Fruit fly (Drosophila melanogaster) whole organism, embryonic: Measurements from ENCODE around the gene Moca-cyp.

Source experiments
- Blimp-1 ChIP-seq: fragments of 200-800 bp; sonication (Bioruptor generic); optimal IDR thresholded peaks from 3 replicates; lab custom pipeline; 2018; ENCODE audit warnings: missing biosample characterization, missing genetic modification characterization, mild to moderate bottlenecking, moderate library complexity, missing genetic modification reagents
- CG10565 ChIP-seq: fragments of 200-800 bp; sonication (Bioruptor generic); optimal IDR thresholded peaks from 3 replicates; lab custom pipeline; 2016; ENCODE audit warnings: missing biosample characterization, mild to moderate bottlenecking, missing genetic modification characterization
- CG11723 ChIP-seq: fragments of 200-800 bp; sonication (Bioruptor generic); optimal IDR thresholded peaks from 2 replicates; lab custom pipeline; 2017; ENCODE audit warnings: missing biosample characterization, mild to moderate bottlenecking, missing genetic modification characterization
- CG12299 ChIP-seq: fragments of 200-800 bp; sonication (Bioruptor generic); optimal IDR thresholded peaks from 2 replicates; lab custom pipeline; 2018; ENCODE audit warnings: missing biosample characterization, mild to moderate bottlenecking, missing genetic modification characterization
- CG13775 ChIP-seq: fragments of 200-800 bp; sonication (Bioruptor generic); optimal IDR thresholded peaks from 3 replicates; lab custom pipeline; 2017; ENCODE audit warnings: missing biosample characterization, mild to moderate bottlenecking, missing genetic modification characterization
- CG17186 ChIP-seq: fragments of 200-800 bp; sonication (Bioruptor generic); optimal IDR thresholded peaks from 3 replicates; lab custom pipeline; 2017; ENCODE audit warnings: missing biosample characterization, missing genetic modification reagents, missing genetic modification characterization
- CG2199 ChIP-seq: fragments of 200-800 bp; sonication (Bioruptor generic); IDR thresholded peaks from 3 replicates; pipeline ENCODE4 v1.3.6; 2022; ENCODE audit warnings: missing biosample characterization, missing genetic modification characterization
- CG3163 ChIP-seq: fragments of 200-800 bp; sonication (Bioruptor generic); optimal IDR thresholded peaks from 3 replicates; lab custom pipeline; 2016; ENCODE audit warnings: missing biosample characterization, missing genetic modification characterization
- CG3838 ChIP-seq: fragments of 200-800 bp; sonication (Bioruptor generic); optimal IDR thresholded peaks from 3 replicates; lab custom pipeline; 2016; ENCODE audit warnings: missing biosample characterization, missing genetic modification characterization
- CG6175 ChIP-seq: fragments of 200-800 bp; sonication (Bioruptor generic); IDR thresholded peaks from 3 replicates; pipeline ENCODE4 v1.3.6; 2022; ENCODE audit warnings: missing biosample characterization, missing genetic modification characterization
- CG6854 ChIP-seq: fragments of 200-800 bp; sonication (Bioruptor generic); optimal IDR thresholded peaks from 3 replicates; lab custom pipeline; 2017; ENCODE audit warnings: missing biosample characterization, mild to moderate bottlenecking, missing genetic modification characterization
- CG7928 ChIP-seq: fragments of 200-800 bp; sonication (Bioruptor generic); optimal IDR thresholded peaks from 2 replicates; lab custom pipeline; 2017; ENCODE audit warnings: missing biosample characterization, mild to moderate bottlenecking, missing genetic modification characterization
- CG8924 ChIP-seq: fragments of 200-800 bp; optimal IDR thresholded peaks from 3 replicates; lab custom pipeline; 2019; ENCODE audit warnings: missing biosample characterization, mild to moderate bottlenecking, missing genetic modification characterization, moderate library complexity
- CG9609 ChIP-seq: fragments of 200-800 bp; sonication (Bioruptor generic); optimal IDR thresholded peaks from 3 replicates; lab custom pipeline; 2016; ENCODE audit warnings: missing biosample characterization, missing genetic modification characterization
- CG9727 ChIP-seq: fragments of 200-800 bp; sonication (Bioruptor generic); optimal IDR thresholded peaks from 3 replicates; lab custom pipeline; 2017; ENCODE audit warnings: missing biosample characterization, mild to moderate bottlenecking, missing genetic modification characterization
- Camta ChIP-seq: fragments of 200-800 bp; sonication (Bioruptor generic); optimal IDR thresholded peaks from 2 replicates; lab custom pipeline; 2016; ENCODE audit warnings: missing biosample characterization, missing genetic modification characterization
- CkIIα-i1 ChIP-seq: fragments of 200-800 bp; sonication (Bioruptor generic); IDR thresholded peaks from 2 replicates; pipeline ENCODE4 v1.3.6; 2022; ENCODE audit warnings: missing biosample characterization, missing genetic modification characterization
- Dek ChIP-seq: fragments of 200-800 bp; sonication (Bioruptor generic); optimal IDR thresholded peaks from 3 replicates; lab custom pipeline; 2019; ENCODE audit warnings: missing biosample characterization, mild to moderate bottlenecking, missing genetic modification characterization, moderate library complexity
- E2f2 ChIP-seq: fragments of 200-800 bp; sonication (Bioruptor generic); IDR thresholded peaks from 2 replicates; pipeline ENCODE4 v1.3.6; 2022; ENCODE audit warnings: missing biosample characterization, missing genetic modification characterization
- Elba2 ChIP-seq: fragments of 200-800 bp; sonication (Bioruptor generic); optimal IDR thresholded peaks from 3 replicates; lab custom pipeline; 2016; ENCODE audit warnings: missing biosample characterization, missing genetic modification characterization
- Ets65A ChIP-seq: fragments of 200-800 bp; sonication (Bioruptor generic); peaks from one replicate; lab custom pipeline; 2016; ENCODE audit warnings: missing biosample characterization, missing genetic modification characterization
- Gug ChIP-seq: fragments of 200-800 bp; sonication (Bioruptor generic); IDR thresholded peaks from 4 replicates; pipeline ENCODE4 v1.3.6; 2022; ENCODE audit warnings: missing biosample characterization, missing genetic modification characterization
- HmgD ChIP-seq: fragments of 200-800 bp; sonication (Bioruptor generic); optimal IDR thresholded peaks from 3 replicates; lab custom pipeline; 2016; ENCODE audit warnings: missing biosample characterization, missing genetic modification characterization
- Jarid2 ChIP-seq: fragments of 200-800 bp; sonication (Bioruptor generic); optimal IDR thresholded peaks from 3 replicates; lab custom pipeline; 2017; ENCODE audit warnings: mild to moderate bottlenecking, missing biosample characterization, missing genetic modification reagents, missing genetic modification characterization
- NFAT ChIP-seq: fragments of 200-800 bp; sonication (Bioruptor generic); IDR thresholded peaks from 2 replicates; pipeline ENCODE4 v1.3.6; 2022; ENCODE audit warnings: missing biosample characterization, missing genetic modification characterization
- Nf-YA ChIP-seq: fragments of 200-800 bp; sonication (Bioruptor generic); IDR thresholded peaks from 2 replicates; pipeline ENCODE4 v1.3.6; 2022; ENCODE audit warnings: missing biosample characterization, missing genetic modification characterization
- Scr ChIP-seq: fragments of 200-800 bp; sonication (Bioruptor generic); IDR thresholded peaks from 2 replicates; pipeline ENCODE4 v1.3.6; 2022; ENCODE audit warnings: missing biosample characterization, missing genetic modification characterization; ENCODE audit not compliant: partially characterized antibody
- Tbp ChIP-seq: fragments of >200 bp; optimal IDR thresholded peaks from 2 replicates; lab custom pipeline; 2018; ENCODE audit warnings: missing biosample characterization, missing genetic modification characterization
- Trl ChIP-seq, 3 experiments: fragments of >200 bp in 2 of 3; fragments of 200-800 bp in 1 of 3; sonication (Bioruptor generic) in 1 of 3; optimal IDR thresholded peaks; 2 replicates in 1 of 3; 3 replicates in 2 of 3; lab custom pipeline; 2016 to 2017; ENCODE audit warnings: missing biosample characterization in 1 of 3, missing genetic modification characterization in 1 of 3
- ab ChIP-seq: fragments of 200-800 bp; sonication (Bioruptor generic); optimal IDR thresholded peaks from 2 replicates; lab custom pipeline; 2016; ENCODE audit warnings: missing biosample characterization, missing genetic modification characterization
- az2 ChIP-seq: fragments of 200-800 bp; sonication (Bioruptor generic); optimal IDR thresholded peaks from 3 replicates; lab custom pipeline; 2016; ENCODE audit warnings: missing biosample characterization, missing genetic modification characterization
- crc ChIP-seq: fragments of 200-800 bp; sonication (Bioruptor generic); optimal IDR thresholded peaks from 2 replicates; lab custom pipeline; 2016; ENCODE audit warnings: missing biosample characterization, missing genetic modification characterization
- dati ChIP-seq: fragments of 200-800 bp; sonication (Bioruptor generic); IDR thresholded peaks from 2 replicates; pipeline ENCODE4 v1.3.6; 2022; ENCODE audit warnings: missing biosample characterization, missing genetic modification characterization
- dpn ChIP-seq, 2 experiments: fragments of 200-800 bp; sonication (Bioruptor generic); optimal IDR thresholded peaks; 3 replicates each; lab custom pipeline; 2016; ENCODE audit warnings: missing biosample characterization in 2 of 2, missing genetic modification characterization in 2 of 2
- esg ChIP-seq: fragments of 200-800 bp; sonication (Bioruptor generic); conservative IDR thresholded peaks from 2 replicates; pipeline ENCODE4 v1.3.6; 2022; ENCODE audit warnings: missing biosample characterization, missing genetic modification characterization
- gfzf ChIP-seq: fragments of 200-800 bp; sonication (Bioruptor generic); optimal IDR thresholded peaks from 2 replicates; lab custom pipeline; 2016; ENCODE audit warnings: missing biosample characterization, mild to moderate bottlenecking, missing genetic modification characterization, moderate library complexity
- grn ChIP-seq: fragments of 200-800 bp; sonication (Bioruptor generic); optimal IDR thresholded peaks from 3 replicates; lab custom pipeline; 2017; ENCODE audit warnings: missing biosample characterization, missing genetic modification characterization
- gt ChIP-seq: fragments of 200-800 bp; sonication (Bioruptor generic); IDR thresholded peaks from 2 replicates; pipeline ENCODE4 v1.3.6; 2022; ENCODE audit warnings: missing biosample characterization, missing genetic modification characterization
- lab ChIP-seq: fragments of 200-800 bp; sonication (Bioruptor generic); optimal IDR thresholded peaks from 3 replicates; lab custom pipeline; 2017; ENCODE audit warnings: missing biosample characterization, missing genetic modification characterization, mild to moderate bottlenecking, moderate library complexity, missing genetic modification reagents
- lbe ChIP-seq: fragments of 200-800 bp; sonication (Bioruptor generic); optimal IDR thresholded peaks from 2 replicates; lab custom pipeline; 2016; ENCODE audit warnings: missing biosample characterization, mild to moderate bottlenecking, missing genetic modification characterization
- lola ChIP-seq, 3 experiments: fragments of >200 bp in 2 of 3; fragments of 200-800 bp in 1 of 3; sonication (Bioruptor generic) in 1 of 3; optimal IDR thresholded peaks; 2 replicates each; lab custom pipeline; 2017 to 2019; ENCODE audit warnings: missing biosample characterization in 3 of 3, missing genetic modification characterization in 3 of 3, mild to moderate bottlenecking in 1 of 3, moderate library complexity in 1 of 3
- maf-S ChIP-seq: fragments of 200-800 bp; sonication (Bioruptor generic); optimal IDR thresholded peaks from 2 replicates; lab custom pipeline; 2016; ENCODE audit warnings: missing biosample characterization, missing genetic modification characterization
- nmo ChIP-seq: fragments of 200-800 bp; sonication (Bioruptor generic); optimal IDR thresholded peaks from 2 replicates; lab custom pipeline; 2018; ENCODE audit warnings: missing biosample characterization, mild to moderate bottlenecking, missing genetic modification characterization, moderate library complexity
- pita ChIP-seq: fragments of 200-800 bp; sonication (Bioruptor generic); optimal IDR thresholded peaks from 2 replicates; lab custom pipeline; 2017; ENCODE audit warnings: missing biosample characterization, mild to moderate bottlenecking, missing genetic modification characterization
- run ChIP-seq: fragments of 200-800 bp; sonication (Bioruptor generic); optimal IDR thresholded peaks from 3 replicates; lab custom pipeline; 2018; ENCODE audit warnings: missing biosample characterization, mild to moderate bottlenecking, missing genetic modification characterization
- shn ChIP-seq: fragments of 200-800 bp; sonication (Bioruptor generic); optimal IDR thresholded peaks from 3 replicates; lab custom pipeline; 2016; ENCODE audit warnings: missing biosample characterization, missing genetic modification characterization
- slp2 ChIP-seq: fragments of 200-800 bp; sonication (Bioruptor generic); optimal IDR thresholded peaks from 2 replicates; lab custom pipeline; 2016; ENCODE audit warnings: missing biosample characterization, missing genetic modification characterization
- sna ChIP-seq: fragments of 200-800 bp; sonication (Bioruptor generic); IDR thresholded peaks from 2 replicates; pipeline ENCODE4 v1.3.6; 2022; ENCODE audit warnings: missing biosample characterization, missing genetic modification characterization; ENCODE audit not compliant: partially characterized antibody
- ssp ChIP-seq: fragments of 200-800 bp; sonication (Bioruptor generic); IDR thresholded peaks from 2 replicates; pipeline ENCODE4 v1.3.6; 2022; ENCODE audit warnings: missing biosample characterization, missing genetic modification characterization

Moca-cyp gene

dm6 chr3R:28330266-28331125 lies 9.6 kb upstream of the Moca-cyp start (continued):
- TF ChIP-seq CG8924 (tag; lab: Kevin White, UChicago) (no peak), CG13775 (GFP tag; lab: Kevin White, UChicago) (no peak), CG3838 (GFP tag; lab: Kevin White, UChicago) (no peak), lola (GFP tag; optimal IDR thresholded peaks at IDR 0.05; lab: Kevin White, UChicago) (no peak), CG3163 (GFP tag; lab: Kevin White, UChicago) (no peak), nmo (no peak), CG17186 (no peak), Scr (GFP tag; lab: Robert Waterston, UW) (peak; percentile 44), E2f2 (GFP tag; lab: Robert Waterston, UW) (peak; percentile 61), Blimp-1 (GFP tag; lab: Kevin White, UChicago) (peak; percentile 88), dati (GFP tag; lab: Robert Waterston, UW) (no peak), Gug (GFP tag; lab: Robert Waterston, UW) (no peak), az2 (GFP tag; lab: Kevin White, UChicago) (no peak), Jarid2 (no peak), Nf-YA (GFP tag; lab: Robert Waterston, UW) (no peak), pita (GFP tag; lab: Kevin White, UChicago) (no peak), dpn (GFP tag; optimal IDR thresholded peaks at IDR 0.05; lab: Kevin White, UChicago) (no peak), Elba2 (no peak), crc (no peak), Camta (GFP tag; lab: Kevin White, UChicago) (no peak), CG9609 (no peak), ssp (GFP tag; lab: Robert Waterston, UW) (no peak), Ets65A (GFP tag; lab: Kevin White, UChicago) (peak; percentile 30), CG6175 (GFP tag; lab: Robert Waterston, UW) (no peak), Dek (tag; lab: Kevin White, UChicago) (no peak), lab (GFP tag; lab: Kevin White, UChicago) (peak; percentile 30), NFAT (no peak), CkIIα-i1 (GFP tag; lab: Robert Waterston, UW) (no peak), lbe (GFP tag; lab: Kevin White, UChicago) (no peak), CG11723 (no peak), slp2 (GFP tag; lab: Kevin White, UChicago) (no peak), CG12299 (tag; lab: Kevin White, UChicago) (no peak), esg (no peak), CG9727 (GFP tag; lab: Kevin White, UChicago) (peak; percentile 48), gt (GFP tag; lab: Robert Waterston, UW) (no peak), CG10565 (no peak), Tbp (GFP tag; lab: Kevin White, UChicago) (no peak), CG6854 (no peak), grn (GFP tag; lab: Kevin White, UChicago) (peak; percentile 17), ab (GFP tag; lab: Kevin White, UChicago) (no peak), gfzf (GFP tag; lab: Kevin White, UChicago) (no peak), Trl (optimal IDR thresholded peaks at IDR 0.05; lab: Kevin White, UChicago) (peak; percentile 88 to 94), Trl (GFP tag; optimal IDR thresholded peaks at IDR 0.05; lab: Kevin White, UChicago) (no peak), maf-S (GFP tag; lab: Kevin White, UChicago) (no peak), HmgD (GFP tag; lab: Kevin White, UChicago) (no peak), sna (GFP tag; lab: Robert Waterston, UW) (peak; percentile 60; the same call in 1 of the 2 replicates), CG2199 (0 out of 3 replicates have a peak, but pooled peaks have one; percentile 52), run (no peak), CG7928 (peak; percentile 84), shn (GFP tag; lab: Kevin White, UChicago) (no peak)
